Worm (Caenorhabditis elegans) whole organism, mixed stage, embryonic: Measurements from ENCODE around the gene suex-1.

ENCODE experiments used
- M03D4.4 ChIP-seq: sonication (generic microtip); optimal IDR thresholded peaks from 2 replicates; lab custom pipeline; 2017; ENCODE audit warnings: mild to moderate bottlenecking, missing genetic modification characterization, missing compliant biosample characterization
- blmp-1 ChIP-seq: fragments of 150-350 bp; optimal IDR thresholded peaks from 2 replicates; lab custom pipeline; 2014; ENCODE audit warnings: missing biosample characterization, missing genetic modification characterization
- ceh-39 ChIP-seq: fragments of 150-350 bp; optimal IDR thresholded peaks from 2 replicates; lab custom pipeline; 2014; ENCODE audit warnings: missing biosample characterization, missing genetic modification characterization
- ceh-43 ChIP-seq: fragments of 200-800 bp; sonication (Bioruptor generic); optimal IDR thresholded peaks from 2 replicates; lab custom pipeline; 2018; ENCODE audit warnings: mild to moderate bottlenecking, missing genetic modification characterization, moderate library complexity, missing compliant biosample characterization
- ceh-83 ChIP-seq: fragments of 200-800 bp; sonication (Bioruptor generic); optimal IDR thresholded peaks from 2 replicates; lab custom pipeline; 2018; ENCODE audit warnings: mild to moderate bottlenecking, missing genetic modification characterization, missing compliant biosample characterization
- ces-1 ChIP-seq: fragments of 150-350 bp; optimal IDR thresholded peaks from 2 replicates; lab custom pipeline; 2014; ENCODE audit warnings: missing biosample characterization, missing genetic modification reagents, missing genetic modification characterization
- cnd-1 ChIP-seq: fragments of 200-800 bp; sonication (Bioruptor generic); optimal IDR thresholded peaks from 2 replicates; lab custom pipeline; 2018; ENCODE audit warnings: mild to moderate bottlenecking, missing genetic modification characterization, missing compliant biosample characterization
- elt-1 ChIP-seq: sonication (generic microtip); optimal IDR thresholded peaks from 2 replicates; lab custom pipeline; 2017; ENCODE audit warnings: missing genetic modification characterization, mild to moderate bottlenecking, missing compliant biosample characterization, antibody characterized with exemption, moderate library complexity, borderline replicate concordance; ENCODE audit not compliant: insufficient read depth
- flh-1 ChIP-seq: fragments of 200-800 bp; sonication (Bioruptor generic); optimal IDR thresholded peaks from 2 replicates; lab custom pipeline; 2018; ENCODE audit warnings: mild to moderate bottlenecking, missing genetic modification characterization, moderate library complexity, missing compliant biosample characterization
- hlh-1 ChIP-seq: fragments of 150-350 bp; optimal IDR thresholded peaks from 2 replicates; lab custom pipeline; 2014; ENCODE audit warnings: missing biosample characterization, missing genetic modification reagents, missing genetic modification characterization
- lin-13 ChIP-seq: fragments of 150-350 bp; optimal IDR thresholded peaks from 2 replicates; lab custom pipeline; 2014; ENCODE audit warnings: missing biosample characterization, missing genetic modification characterization
- lin-32 ChIP-seq: fragments of 200-800 bp; sonication (Bioruptor generic); optimal IDR thresholded peaks from 2 replicates; lab custom pipeline; 2018; ENCODE audit warnings: mild to moderate bottlenecking, missing genetic modification characterization, missing compliant biosample characterization
- lsy-2 ChIP-seq: fragments of 150-350 bp; optimal IDR thresholded peaks from 2 replicates; lab custom pipeline; 2014; ENCODE audit warnings: missing biosample characterization, missing genetic modification characterization
- mab-5 ChIP-seq: fragments of 150-350 bp; optimal IDR thresholded peaks from 2 replicates; lab custom pipeline; 2014; ENCODE audit warnings: missing biosample characterization, missing genetic modification characterization
- mep-1 ChIP-seq: fragments of 150-350 bp; optimal IDR thresholded peaks from 2 replicates; lab custom pipeline; 2017; ENCODE audit warnings: missing biosample characterization, missing genetic modification reagents, missing genetic modification characterization, inconsistent platforms
- mls-2 ChIP-seq: sonication (generic microtip); optimal IDR thresholded peaks from 2 replicates; lab custom pipeline; 2016; ENCODE audit warnings: mild to moderate bottlenecking, missing genetic modification characterization, moderate library complexity, missing compliant biosample characterization
- nhr-12 ChIP-seq: fragments of 150-350 bp; optimal IDR thresholded peaks from 2 replicates; lab custom pipeline; 2014; ENCODE audit warnings: missing biosample characterization, missing genetic modification characterization
- nhr-28 ChIP-seq: fragments of 150-350 bp; optimal IDR thresholded peaks from 2 replicates; lab custom pipeline; 2014; ENCODE audit warnings: missing biosample characterization, missing genetic modification characterization
- nhr-76 ChIP-seq: sonication (generic microtip); optimal IDR thresholded peaks from 2 replicates; lab custom pipeline; 2017; ENCODE audit warnings: missing biosample characterization, missing genetic modification characterization
- pha-4 ChIP-seq: fragments of 150-350 bp; optimal IDR thresholded peaks from 2 replicates; lab custom pipeline; 2018; ENCODE audit warnings: missing biosample characterization, missing genetic modification reagents, missing genetic modification characterization
- sem-2 ChIP-seq: fragments of 200-800 bp; sonication (Bioruptor generic); optimal IDR thresholded peaks from 2 replicates; lab custom pipeline; 2018; ENCODE audit warnings: mild to moderate bottlenecking, missing genetic modification characterization, missing compliant biosample characterization
- snpc-4 ChIP-seq: fragments of 150-350 bp; optimal IDR thresholded peaks from 2 replicates; lab custom pipeline; 2014; ENCODE audit warnings: missing biosample characterization, missing genetic modification characterization
- tbx-8 ChIP-seq: fragments of 200-800 bp; sonication (Bioruptor generic); optimal IDR thresholded peaks from 2 replicates; lab custom pipeline; 2018; ENCODE audit warnings: mild to moderate bottlenecking, missing genetic modification characterization, moderate library complexity, missing compliant biosample characterization
- unc-120 ChIP-seq: sonication (generic microtip); optimal IDR thresholded peaks from 2 replicates; lab custom pipeline; 2017; ENCODE audit warnings: missing genetic modification characterization, missing compliant biosample characterization; ENCODE audit not compliant: poor library complexity, severe bottlenecking
- unc-62 ChIP-seq: fragments of 150-350 bp; optimal IDR thresholded peaks from 2 replicates; lab custom pipeline; 2014; ENCODE audit warnings: missing biosample characterization, missing genetic modification reagents, missing genetic modification characterization
- zip-8 ChIP-seq: fragments of 150-350 bp; optimal IDR thresholded peaks from 2 replicates; lab custom pipeline; 2014; ENCODE audit warnings: missing biosample characterization, missing genetic modification characterization
- ztf-11 ChIP-seq: fragments of 150-350 bp; optimal IDR thresholded peaks from 2 replicates; lab custom pipeline; 2014; ENCODE audit warnings: missing biosample characterization, missing genetic modification characterization

Gene suex-1

DNA sequence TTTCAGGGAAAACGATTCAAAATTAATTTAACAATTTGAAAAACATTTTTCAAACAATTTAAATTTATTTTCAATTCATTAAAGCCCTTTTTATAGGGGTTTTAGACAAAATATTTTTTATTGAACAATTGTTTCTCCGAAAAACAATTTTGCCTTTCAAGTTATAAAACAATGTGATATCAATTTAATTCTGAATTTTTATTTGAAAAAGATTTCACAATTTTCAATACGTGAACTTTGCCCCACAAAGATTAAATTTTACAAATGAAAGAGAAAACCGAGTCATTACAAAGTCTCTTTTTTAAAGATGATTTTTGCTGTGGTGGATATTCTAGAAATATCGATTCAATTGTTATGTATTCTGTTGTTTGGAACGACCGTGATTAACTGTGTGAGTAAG lies 20.9 kb upstream of the suex-1 start, which contains the start of gene ZK177.2:
ZK177.2 (plus strand) TSS at position 301 of the 400 bp plus-strand sequence.
- TF ChIP-seq hlh-1 (tag; lab: Kevin White, UChicago) (no peak), snpc-4 (no peak), ztf-11 (tag; lab: Kevin White, UChicago) (no peak), M03D4.4 (tag; lab: Kevin White, UChicago) (no peak), zip-8 (tag; lab: Kevin White, UChicago) (no peak), flh-1 (GFP tag; lab: Kevin White, UChicago) (no peak), ces-1 (GFP tag; lab: Kevin White, UChicago) (no peak), lin-13 (no peak), lsy-2 (tag; lab: Kevin White, UChicago) (no peak), mab-5 (no peak)

DNA sequence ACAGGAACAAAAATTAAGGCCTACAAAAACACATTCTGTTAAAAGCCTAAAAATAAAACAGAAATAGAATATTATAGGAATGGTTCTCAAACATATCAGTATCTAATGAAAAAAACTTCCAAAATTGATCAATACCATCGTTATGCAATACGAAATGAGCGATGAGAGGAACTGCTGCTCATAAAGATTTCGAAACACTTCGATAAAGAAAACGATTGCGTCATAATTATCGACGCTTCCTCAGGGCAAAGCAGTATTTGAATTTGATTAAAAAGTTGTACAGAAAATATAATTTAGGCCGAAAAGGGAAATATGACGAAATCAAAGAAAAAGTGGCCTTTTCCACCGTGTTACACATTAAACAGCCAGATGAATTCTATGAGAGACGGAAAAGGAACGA lies 20.0 kb upstream of the suex-1 start:
- TF ChIP-seq zip-8 (tag; lab: Kevin White, UChicago) (peak; percentile 96), ceh-83 (GFP tag; lab: Kevin White, UChicago) (no peak), ceh-43 (GFP tag; lab: Kevin White, UChicago) (no peak), lin-32 (GFP tag; lab: Kevin White, UChicago) (no peak)

DNA sequence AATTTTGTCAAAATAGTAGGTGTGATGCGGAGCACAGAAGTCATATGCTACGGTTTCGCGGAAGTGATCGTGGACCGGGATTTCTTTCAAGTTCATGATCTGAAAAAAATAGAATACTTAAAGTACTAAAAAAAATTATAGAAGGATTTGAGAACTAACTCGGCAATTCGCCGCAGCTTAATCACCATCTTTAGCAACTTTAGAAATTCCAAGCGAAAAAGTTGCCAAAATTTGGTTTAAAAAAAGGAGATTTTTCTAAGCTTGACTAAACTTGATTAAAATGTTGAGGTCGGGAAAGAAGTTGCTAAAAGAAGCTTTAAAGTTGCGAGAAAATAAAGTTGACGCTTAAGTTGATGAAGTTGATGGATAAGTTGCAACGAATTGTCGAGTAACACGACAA lies 19.6 kb upstream of the suex-1 start, which contains the start of gene ZK177.9:
ZK177.9 (minus strand) TSS at position 101 of the 400 bp plus-strand sequence.
- no peak for TF ChIP-seq ces-1 (GFP tag; lab: Kevin White, UChicago)
- TF ChIP-seq lsy-2 (tag; lab: Kevin White, UChicago) = no peak
- TF ChIP-seq nhr-28 (tag; lab: Kevin White, UChicago) = no peak
- TF ChIP-seq ceh-43 (GFP tag; lab: Kevin White, UChicago) = no peak

DNA sequence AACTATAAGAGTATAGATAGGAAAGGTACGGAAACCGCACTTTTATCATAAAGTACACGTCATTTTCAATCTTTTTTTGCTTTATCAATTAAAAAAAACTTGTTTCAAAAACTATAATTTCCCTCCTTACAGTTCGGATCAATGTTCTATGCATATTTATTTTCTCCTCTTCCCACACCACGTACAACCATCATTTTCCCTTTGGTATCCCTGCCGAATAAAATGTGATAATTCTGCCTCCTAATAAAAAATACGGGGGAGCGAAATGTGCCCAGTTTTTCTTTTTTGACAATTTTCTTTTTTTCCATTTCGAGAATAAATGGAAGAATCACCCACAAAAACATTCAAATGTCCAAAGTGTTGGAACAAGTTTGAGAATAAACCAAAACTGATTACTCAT lies 17.5 kb upstream of the suex-1 start, which contains the start of gene ZK177.3:
ZK177.3 (plus strand) TSS at position 301 of the 400 bp plus-strand sequence.
- TF ChIP-seq unc-120 (tag; lab: Kevin White, UChicago) (no peak), ztf-11 (tag; lab: Kevin White, UChicago) (no peak), elt-1 (tag; lab: Kevin White, UChicago) (no peak), blmp-1 (no peak), ces-1 (GFP tag; lab: Kevin White, UChicago) (no peak), ceh-43 (GFP tag; lab: Kevin White, UChicago) (no peak), nhr-76 (no peak), nhr-12 (tag; lab: Kevin White, UChicago) (no peak), ceh-39 (no peak), mab-5 (no peak), mep-1 (no peak), ceh-83 (GFP tag; lab: Kevin White, UChicago) (no peak), mls-2 (tag; lab: Kevin White, UChicago) (no peak), nhr-28 (tag; lab: Kevin White, UChicago) (no peak), snpc-4 (no peak), tbx-8 (no peak), pha-4 (tag; lab: Kevin White, UChicago) (no peak), sem-2 (GFP tag; lab: Kevin White, UChicago) (no peak), hlh-1 (tag; lab: Kevin White, UChicago) (no peak)
- TF ChIP-seq, all 35 proteins: peak for 0

DNA sequence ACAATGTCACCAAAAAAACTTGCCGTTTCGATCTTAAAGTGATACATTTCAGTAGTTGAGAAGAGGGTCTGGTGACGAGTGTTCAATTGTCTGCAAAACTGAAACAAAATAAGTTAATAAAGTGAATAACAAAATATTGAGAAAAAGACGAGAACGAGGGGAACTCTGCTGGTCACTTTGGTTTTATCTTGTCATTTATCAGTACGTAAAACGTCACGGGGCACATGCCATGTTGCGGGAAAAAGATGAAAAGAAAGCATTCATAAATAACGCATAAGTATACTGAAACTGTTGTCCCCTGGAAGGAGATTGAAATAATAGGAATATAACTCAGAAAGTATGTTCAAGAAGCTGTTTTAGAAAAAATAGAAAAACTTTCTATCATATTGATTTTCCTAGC lies 16.8 kb upstream of the suex-1 start, which contains the start of gene sahd-1:
sahd-1 (minus strand) TSS at position 100 of the 400 bp plus-strand sequence.
- TF ChIP-seq lin-13 (no peak), lsy-2 (tag; lab: Kevin White, UChicago) (no peak), sem-2 (GFP tag; lab: Kevin White, UChicago) (no peak), ces-1 (GFP tag; lab: Kevin White, UChicago) (no peak)

DNA sequence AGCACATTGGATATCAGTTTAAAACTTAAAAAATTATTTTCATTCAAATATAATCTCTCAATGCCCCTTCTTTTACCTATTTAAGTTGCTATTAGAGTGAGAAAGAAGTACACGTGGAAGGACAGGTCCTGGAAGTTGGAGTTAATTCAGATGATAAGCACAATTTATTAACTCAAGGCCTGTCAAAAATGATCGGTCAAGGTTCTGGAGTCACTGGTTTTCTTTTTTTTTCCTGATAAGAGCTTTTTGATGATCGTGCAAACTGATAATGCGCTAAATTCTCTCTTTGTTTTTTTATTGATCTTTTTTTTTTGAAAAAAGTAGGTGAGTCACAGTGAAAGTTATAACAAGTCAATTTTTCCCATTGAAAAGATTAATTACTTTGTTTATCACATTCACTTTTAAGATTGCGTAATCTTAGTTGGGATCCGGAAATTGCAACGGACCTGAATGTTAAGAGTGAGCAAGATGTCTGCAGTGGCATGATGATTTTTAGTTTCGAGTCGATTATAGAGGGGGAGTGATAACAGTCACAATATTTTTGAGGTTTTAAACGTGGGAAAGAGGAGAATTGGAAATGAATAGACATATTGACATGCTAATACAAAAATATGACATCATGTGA lies 14.5 kb upstream of the suex-1 start:
- no peak for TF ChIP-seq lsy-2 (tag; lab: Kevin White, UChicago)
- no peak for TF ChIP-seq elt-1 (tag; lab: Kevin White, UChicago)
- TF ChIP-seq mep-1 = no peak
- TF ChIP-seq snpc-4 = no peak
- no peak for TF ChIP-seq unc-62 (GFP tag; lab: Kevin White, UChicago)
- TF ChIP-seq blmp-1 = no peak
- TF ChIP-seq ces-1 (GFP tag; lab: Kevin White, UChicago) = no peak
- no peak for TF ChIP-seq nhr-76
- no peak for TF ChIP-seq cnd-1 (tag; lab: Kevin White, UChicago)
- TF ChIP-seq ceh-83 (GFP tag; lab: Kevin White, UChicago) = no peak
- TF ChIP-seq M03D4.4 (tag; lab: Kevin White, UChicago) = no peak
- no peak for TF ChIP-seq flh-1 (GFP tag; lab: Kevin White, UChicago)
- no peak for TF ChIP-seq lin-13
- no peak for TF ChIP-seq mab-5
